Worm (Caenorhabditis elegans): ENCODE data around the gene ztf-8.
A peak's percentile ranks its signal among the peaks of the same experiment; 100 is the strongest.

Gene ztf-8

ce11 chrIII:5227831-5228467 lies 45.3 kb downstream of the ztf-8 start, which contains the start of the genes C34E10.12, C34E10.10 and atp-2 (continued):
- TF ChIP-seq tbx-2 (tag; optimal IDR thresholded peaks at IDR 0.05), result peak; percentile 79
- peak in 1 of 2 experiments; percentile 66 for TF ChIP-seq mdl-1 (tag; optimal IDR thresholded peaks at IDR 0.05)
- TF ChIP-seq ets-5 (GFP tag; IDR thresholded peaks at IDR 0.05), result no peak
- peak; percentile 68 for TF ChIP-seq egl-13 (tag; optimal IDR thresholded peaks at IDR 0.05)
- peak; percentile 60 for TF ChIP-seq fkh-10 (GFP tag; optimal IDR thresholded peaks at IDR 0.05)
- peak; percentile 38; the same call in 1 of the 2 replicates for TF ChIP-seq mab-9 (GFP tag; IDR thresholded peaks at IDR 0.05)
- no peak for TF ChIP-seq nhr-28 (tag; optimal IDR thresholded peaks at IDR 0.05)
- TF ChIP-seq sox-4 (tag; optimal IDR thresholded peaks at IDR 0.05), result peak; percentile 48
- no peak for TF ChIP-seq sup-37 (GFP tag; optimal IDR thresholded peaks at IDR 0.05)
- peak; percentile 85 for TF ChIP-seq fkh-8 (tag; optimal IDR thresholded peaks at IDR 0.05)
- TF ChIP-seq ztf-4 (tag; optimal IDR thresholded peaks at IDR 0.05), result no peak
- peak; percentile 86 to 88 for TF ChIP-seq efl-1 (optimal IDR thresholded peaks at IDR 0.05)
- peak; percentile 79 to 97 for TF ChIP-seq efl-1 (GFP tag; optimal IDR thresholded peaks at IDR 0.05 in 1 of 2)
- no peak for TF ChIP-seq zag-1 (tag; optimal IDR thresholded peaks at IDR 0.05)
- TF ChIP-seq snpc-4 (tag; optimal IDR thresholded peaks at IDR 0.05), result peak; percentile 46
- TF ChIP-seq nhr-12 (tag; optimal IDR thresholded peaks at IDR 0.05), result no peak
- peak; percentile 90 to 94 for TF ChIP-seq lsy-2 (tag; optimal IDR thresholded peaks at IDR 0.05)
- TF ChIP-seq zip-4 (GFP tag; optimal IDR thresholded peaks at IDR 0.05), result peak; percentile 40
- TF ChIP-seq nhr-11 (tag; optimal IDR thresholded peaks at IDR 0.05), result peak; percentile 27
- no peak for TF ChIP-seq nhr-76 (tag; optimal IDR thresholded peaks at IDR 0.05)
- TF ChIP-seq Y116A8C.19 (tag; optimal IDR thresholded peaks at IDR 0.05; ENCODE audit: borderline replicate concordance), result no peak
- TF ChIP-seq sptf-1 (tag; optimal IDR thresholded peaks at IDR 0.05), result no peak
- TF ChIP-seq elt-3 (tag; optimal IDR thresholded peaks at IDR 0.05), result peak in 3 of 6 experiments; percentile 44 to 89 (median 77)
- TF ChIP-seq ceh-88 (GFP tag; IDR thresholded peaks at IDR 0.05), result peak; percentile 48
- TF ChIP-seq ceh-90 (tag; optimal IDR thresholded peaks at IDR 0.05), result peak; percentile 31
- TF ChIP-seq unc-62 (GFP tag; optimal IDR thresholded peaks at IDR 0.05), result no peak
- peak; percentile 83 for TF ChIP-seq mep-1 (tag; optimal IDR thresholded peaks at IDR 0.05)
- TF ChIP-seq dsc-1 (tag; optimal IDR thresholded peaks at IDR 0.05), result peak; percentile 72
- TF ChIP-seq lin-15B (tag; optimal IDR thresholded peaks at IDR 0.05), result peak; percentile 88
- peak; percentile 76 for TF ChIP-seq mef-2 (tag; optimal IDR thresholded peaks at IDR 0.05)
- no peak for TF ChIP-seq ceh-63 (GFP tag; optimal IDR thresholded peaks at IDR 0.05)
- peak; percentile 73 for TF ChIP-seq jun-1 (tag; optimal IDR thresholded peaks at IDR 0.05)
- no peak for TF ChIP-seq tlp-1 (tag; optimal IDR thresholded peaks at IDR 0.05)
- peak; percentile 97 for TF ChIP-seq C16A3.4 (tag; optimal IDR thresholded peaks at IDR 0.05)

ce11 chrIII:5225321-5225720 lies 48.0 kb downstream of the ztf-8 start, which contains the start of gene nex-1:
Gene nex-1, plus strand, starts transcription at chrIII:5225621.
- TF ChIP-seq nhr-85 (tag) (peak; percentile 50), nhr-84 (tag; optimal IDR thresholded peaks at IDR 0.05) (no peak), pqm-1 (tag; optimal IDR thresholded peaks at IDR 0.05) (no peak), tbx-2 (tag; optimal IDR thresholded peaks at IDR 0.05) (no peak), unc-62 (GFP tag; optimal IDR thresholded peaks at IDR 0.05) (no peak), lsy-2 (tag; optimal IDR thresholded peaks at IDR 0.05) (peak in 1 of 2 experiments; percentile 7)

ce11 chrIII:5224908-5225307 lies 48.4 kb downstream of the ztf-8 start:
- TF ChIP-seq ceh-88 (GFP tag; IDR thresholded peaks at IDR 0.05) (no peak), skn-1 (tag; optimal IDR thresholded peaks at IDR 0.05) (peak; percentile 11), snu-23 (GFP tag; optimal IDR thresholded peaks at IDR 0.05) (peak; percentile 6), blmp-1 (tag; optimal IDR thresholded peaks at IDR 0.05) (peak; percentile 35), lin-14 (GFP tag; optimal IDR thresholded peaks at IDR 0.05) (peak; percentile 37), fos-1 (tag; optimal IDR thresholded peaks at IDR 0.05) (peak; percentile 81), pax-3 (tag; optimal IDR thresholded peaks at IDR 0.05) (no peak), ceh-82 (tag; optimal IDR thresholded peaks at IDR 0.05) (peak in 1 of 3 experiments; percentile 27)
